Worm (Caenorhabditis elegans) whole organism, L4/young adult: Measurements from ENCODE around the gene mrck-1.

Experiments used
- dao-5 ChIP-seq: sonication (generic microtip); optimal IDR thresholded peaks from 2 replicates; lab custom pipeline; 2016; ENCODE audit warnings: missing genotype, missing genetic modification characterization, moderate library complexity, missing compliant biosample characterization
- him-1 ChIP-seq: sonication (generic microtip); optimal IDR thresholded peaks from 2 replicates; lab custom pipeline; 2016; ENCODE audit warnings: missing genotype, missing genetic modification reagents, missing genetic modification characterization, missing compliant biosample characterization

DNA sequence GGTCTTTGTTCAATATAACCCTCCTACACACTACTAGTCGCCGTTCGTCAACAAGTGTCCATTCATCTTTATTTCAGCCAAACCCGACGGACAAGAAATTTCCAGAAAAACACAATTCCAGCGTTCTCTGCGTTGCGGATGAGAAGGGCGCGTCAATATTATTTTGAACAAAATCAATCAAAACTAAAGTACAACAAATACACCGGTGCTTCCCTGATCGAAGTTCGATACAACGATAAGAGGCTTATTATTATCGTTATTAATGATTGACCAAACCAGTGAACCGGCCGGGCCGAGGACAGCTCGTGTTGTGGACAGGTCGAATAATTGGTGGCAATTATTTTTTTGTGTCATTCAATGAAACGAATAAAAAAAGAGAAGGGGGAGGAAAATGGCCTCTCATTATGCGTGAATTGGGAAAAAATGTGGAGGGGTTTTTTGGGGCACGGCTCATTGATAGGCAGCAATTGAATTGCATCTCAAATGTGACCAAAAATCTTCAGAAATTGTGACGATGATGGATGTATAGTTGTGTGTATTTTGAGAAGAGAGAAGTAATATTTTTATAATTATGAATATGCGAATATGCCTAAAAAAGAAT, 36.4 kb downstream of the mrck-1 start:
- TF ChIP-seq him-1 (tag; lab: Kevin White, UChicago) (no peak), dao-5 (no peak)
